Fruit fly (Drosophila melanogaster) whole organism, embryonic: Measurements from ENCODE around the gene Fas1.

Experiments
- B-H1 ChIP-seq: fragments of 200-800 bp; sonication (Bioruptor generic); IDR thresholded peaks from 3 replicates; pipeline ENCODE4 v1.3.6; 2022; ENCODE audit warnings: missing biosample characterization, missing genetic modification characterization
- BEAF-32 ChIP-seq: fragments of 200-800 bp; sonication (Bioruptor generic); optimal IDR thresholded peaks from 3 replicates; lab custom pipeline; 2017; ENCODE audit warnings: missing biosample characterization, missing genetic modification characterization, mild to moderate bottlenecking, moderate library complexity, missing genetic modification reagents
- CG10267 ChIP-seq: fragments of 200-800 bp; sonication (Bioruptor generic); optimal IDR thresholded peaks from 2 replicates; lab custom pipeline; 2018; ENCODE audit warnings: missing biosample characterization, mild to moderate bottlenecking, missing genetic modification characterization, moderate library complexity
- CG11398 ChIP-seq: fragments of 200-800 bp; sonication (Bioruptor generic); optimal IDR thresholded peaks from 2 replicates; lab custom pipeline; 2016; ENCODE audit warnings: missing biosample characterization, missing genetic modification characterization
- CG13424 ChIP-seq: fragments of 200-800 bp; sonication (Bioruptor generic); optimal IDR thresholded peaks from 2 replicates; lab custom pipeline; 2019; ENCODE audit warnings: missing biosample characterization, mild to moderate bottlenecking, missing genetic modification characterization, moderate library complexity
- CG1603 ChIP-seq: fragments of 200-800 bp; sonication (Bioruptor generic); optimal IDR thresholded peaks from 2 replicates; lab custom pipeline; 2019; ENCODE audit warnings: missing biosample characterization, mild to moderate bottlenecking, missing genetic modification characterization, moderate library complexity
- CG16813 ChIP-seq: fragments of 200-800 bp; sonication (Bioruptor generic); IDR thresholded peaks from 3 replicates; pipeline ENCODE4 v1.3.6; 2022; ENCODE audit warnings: missing biosample characterization, missing genetic modification characterization; ENCODE audit not compliant: partially characterized antibody
- CG17186 ChIP-seq: fragments of 200-800 bp; sonication (Bioruptor generic); optimal IDR thresholded peaks from 3 replicates; lab custom pipeline; 2017; ENCODE audit warnings: missing biosample characterization, missing genetic modification reagents, missing genetic modification characterization
- CG2129 ChIP-seq: fragments of 200-800 bp; sonication (Bioruptor generic); IDR thresholded peaks from 2 replicates; pipeline ENCODE4 v1.3.6; 2022; ENCODE audit warnings: missing biosample characterization, missing genetic modification characterization; ENCODE audit not compliant: partially characterized antibody
- CG31224 ChIP-seq: fragments of 200-800 bp; sonication (Bioruptor generic); IDR thresholded peaks from 2 replicates; pipeline ENCODE4 v1.3.6; 2022; ENCODE audit warnings: missing biosample characterization, missing genetic modification characterization
- CG34224 ChIP-seq: fragments of 200-800 bp; sonication (Bioruptor generic); IDR thresholded peaks from 3 replicates; pipeline ENCODE4 v1.3.6; 2022; ENCODE audit warnings: missing biosample characterization, missing genetic modification characterization; ENCODE audit not compliant: partially characterized antibody
- CG34376 ChIP-seq: fragments of 200-800 bp; sonication (Bioruptor generic); optimal IDR thresholded peaks from 2 replicates; lab custom pipeline; 2018; ENCODE audit warnings: missing biosample characterization, mild to moderate bottlenecking, missing genetic modification characterization
- CG3838 ChIP-seq: fragments of 200-800 bp; sonication (Bioruptor generic); optimal IDR thresholded peaks from 3 replicates; lab custom pipeline; 2016; ENCODE audit warnings: missing biosample characterization, missing genetic modification characterization
- CG6254 ChIP-seq: fragments of 200-800 bp; sonication (Bioruptor generic); optimal IDR thresholded peaks from 3 replicates; lab custom pipeline; 2017; ENCODE audit warnings: mild to moderate bottlenecking, missing biosample characterization, missing genetic modification reagents, missing genetic modification characterization
- CG6791 ChIP-seq: fragments of 200-800 bp; sonication (Bioruptor generic); IDR thresholded peaks from 3 replicates; pipeline ENCODE4 v1.3.6; 2022; ENCODE audit warnings: missing biosample characterization, missing genetic modification characterization; ENCODE audit not compliant: partially characterized antibody
- CG9797 ChIP-seq: fragments of 200-800 bp; sonication (Bioruptor generic); optimal IDR thresholded peaks from 3 replicates; lab custom pipeline; 2018; ENCODE audit warnings: missing biosample characterization, mild to moderate bottlenecking, missing genetic modification characterization
- Dip3 ChIP-seq: fragments of 200-800 bp; sonication (Bioruptor generic); optimal IDR thresholded peaks from 3 replicates; lab custom pipeline; 2016; ENCODE audit warnings: missing biosample characterization, missing genetic modification characterization
- Dref ChIP-seq: fragments of 200-800 bp; sonication (Bioruptor generic); IDR thresholded peaks from 2 replicates; pipeline ENCODE4 v1.3.6; 2022; ENCODE audit warnings: missing biosample characterization, missing genetic modification characterization
- E2f2 ChIP-seq: fragments of 200-800 bp; sonication (Bioruptor generic); IDR thresholded peaks from 2 replicates; pipeline ENCODE4 v1.3.6; 2022; ENCODE audit warnings: missing biosample characterization, missing genetic modification characterization
- Ets97D ChIP-seq: fragments of 200-800 bp; sonication (Bioruptor generic); optimal IDR thresholded peaks from 3 replicates; lab custom pipeline; 2016; ENCODE audit warnings: missing biosample characterization, missing genetic modification characterization
- Fer2 ChIP-seq: fragments of 200-800 bp; sonication (Bioruptor generic); optimal IDR thresholded peaks from 2 replicates; lab custom pipeline; 2018; ENCODE audit warnings: missing biosample characterization, mild to moderate bottlenecking, missing genetic modification characterization, moderate library complexity
- HLH4C ChIP-seq: fragments of 200-800 bp; sonication (Bioruptor generic); IDR thresholded peaks from 3 replicates; pipeline ENCODE4 v1.3.6; 2022; ENCODE audit warnings: missing biosample characterization, missing genetic modification characterization; ENCODE audit not compliant: partially characterized antibody
- Hr3 ChIP-seq: fragments of 200-800 bp; sonication (Bioruptor generic); optimal IDR thresholded peaks from 3 replicates; lab custom pipeline; 2016; ENCODE audit warnings: missing biosample characterization, missing genetic modification characterization
- Hr78 ChIP-seq, 2 experiments: fragments of 200-800 bp in 1 of 2; fragments of >200 bp in 1 of 2; sonication (Bioruptor generic) in 1 of 2; optimal IDR thresholded peaks; 2 replicates each; lab custom pipeline; 2017 to 2019; ENCODE audit warnings: missing biosample characterization in 2 of 2, missing genetic modification characterization in 2 of 2, mild to moderate bottlenecking in 1 of 2, moderate library complexity in 1 of 2
- MBD-R2 ChIP-seq: fragments of 200-800 bp; sonication (Bioruptor generic); IDR thresholded peaks from 2 replicates; pipeline ENCODE4 v1.3.6; 2022; ENCODE audit warnings: missing biosample characterization, missing genetic modification characterization
- NC2β ChIP-seq: fragments of 200-800 bp; sonication (Bioruptor generic); optimal IDR thresholded peaks from 2 replicates; lab custom pipeline; 2016; ENCODE audit warnings: missing biosample characterization, missing genetic modification characterization
- Rfx ChIP-seq: fragments of 200-800 bp; sonication (Bioruptor generic); IDR thresholded peaks from 2 replicates; pipeline ENCODE4 v1.3.6; 2022; ENCODE audit warnings: missing biosample characterization, missing genetic modification characterization
- Scr ChIP-seq: fragments of 200-800 bp; sonication (Bioruptor generic); IDR thresholded peaks from 2 replicates; pipeline ENCODE4 v1.3.6; 2022; ENCODE audit warnings: missing biosample characterization, missing genetic modification characterization; ENCODE audit not compliant: partially characterized antibody
- Sin3A ChIP-seq: fragments of >200 bp; optimal IDR thresholded peaks from 2 replicates; lab custom pipeline; 2018
- Spps ChIP-seq: fragments of 200-800 bp; sonication (Bioruptor generic); optimal IDR thresholded peaks from 2 replicates; lab custom pipeline; 2018; ENCODE audit warnings: missing biosample characterization, mild to moderate bottlenecking, missing genetic modification characterization
- Sry-δ ChIP-seq: fragments of 200-800 bp; sonication (Bioruptor generic); optimal IDR thresholded peaks from 2 replicates; lab custom pipeline; 2016; ENCODE audit warnings: missing biosample characterization, missing genetic modification characterization
- Stat92E ChIP-seq, 3 experiments: fragments of >200 bp in 2 of 3; fragments of 200-800 bp in 1 of 3; sonication (Bioruptor generic) in 1 of 3; optimal IDR thresholded peaks; 2 replicates each; lab custom pipeline; 2017 to 2019; ENCODE audit warnings: missing biosample characterization in 3 of 3, missing genetic modification characterization in 3 of 3, mild to moderate bottlenecking in 1 of 3, moderate library complexity in 1 of 3
- Vsx1 ChIP-seq: fragments of 200-800 bp; sonication (Bioruptor generic); optimal IDR thresholded peaks from 2 replicates; lab custom pipeline; 2017; ENCODE audit warnings: missing biosample characterization, mild to moderate bottlenecking, missing genetic modification characterization, missing genetic modification reagents
- ash1 ChIP-seq: fragments of 200-800 bp; sonication (Bioruptor generic); optimal IDR thresholded peaks from 2 replicates; lab custom pipeline; 2018; ENCODE audit warnings: missing biosample characterization, mild to moderate bottlenecking, missing genetic modification characterization
- bab2 ChIP-seq: fragments of 200-800 bp; sonication (Bioruptor generic); optimal IDR thresholded peaks from 2 replicates; lab custom pipeline; 2016; ENCODE audit warnings: missing biosample characterization, missing genetic modification characterization
- ci ChIP-seq: fragments of 200-800 bp; sonication (Bioruptor generic); IDR thresholded peaks from 3 replicates; pipeline ENCODE4 v1.3.6; 2022; ENCODE audit warnings: missing biosample characterization, missing genetic modification characterization
- da ChIP-seq: fragments of 200-800 bp; sonication (Bioruptor generic); optimal IDR thresholded peaks from 2 replicates; lab custom pipeline; 2016; ENCODE audit warnings: missing biosample characterization, missing genetic modification characterization
- gro ChIP-seq: fragments of 200-800 bp; sonication (Bioruptor generic); optimal IDR thresholded peaks from 2 replicates; lab custom pipeline; 2016; ENCODE audit warnings: missing biosample characterization, missing genetic modification characterization
- nerfin-2 ChIP-seq: fragments of 200-800 bp; sonication (Bioruptor generic); IDR thresholded peaks from 2 replicates; pipeline ENCODE4 v1.3.6; 2022; ENCODE audit warnings: missing biosample characterization, missing genetic modification characterization; ENCODE audit not compliant: partially characterized antibody
- nmo ChIP-seq: fragments of 200-800 bp; sonication (Bioruptor generic); optimal IDR thresholded peaks from 2 replicates; lab custom pipeline; 2018; ENCODE audit warnings: missing biosample characterization, mild to moderate bottlenecking, missing genetic modification characterization, moderate library complexity
- nom ChIP-seq: fragments of 200-800 bp; sonication (Bioruptor generic); optimal IDR thresholded peaks from 2 replicates; lab custom pipeline; 2017; ENCODE audit warnings: missing biosample characterization, missing genetic modification characterization, mild to moderate bottlenecking, moderate library complexity, missing genetic modification reagents
- pb ChIP-seq: fragments of 200-800 bp; sonication (Bioruptor generic); optimal IDR thresholded peaks from 3 replicates; lab custom pipeline; 2016; ENCODE audit warnings: missing biosample characterization, missing genetic modification characterization
- pho ChIP-seq: fragments of 200-800 bp; sonication (Bioruptor generic); optimal IDR thresholded peaks from 2 replicates; lab custom pipeline; 2016; ENCODE audit warnings: missing biosample characterization, missing genetic modification characterization
- seq ChIP-seq: fragments of 200-800 bp; sonication (Bioruptor generic); IDR thresholded peaks from 2 replicates; pipeline ENCODE4 v1.3.6; 2022; ENCODE audit warnings: missing biosample characterization, missing genetic modification characterization
- tgo ChIP-seq: fragments of 200-800 bp; sonication (Bioruptor generic); IDR thresholded peaks from 3 replicates; pipeline ENCODE4 v1.3.6; 2022; ENCODE audit warnings: missing biosample characterization, missing genetic modification characterization
- tio ChIP-seq: fragments of 200-800 bp; sonication (Bioruptor generic); optimal IDR thresholded peaks from 2 replicates; lab custom pipeline; 2017; ENCODE audit warnings: missing biosample characterization, missing genetic modification characterization, inconsistent platforms
- tna ChIP-seq: fragments of 200-800 bp; sonication (Bioruptor generic); IDR thresholded peaks from 2 replicates; pipeline ENCODE4 v1.3.6; 2022; ENCODE audit warnings: missing biosample characterization, missing genetic modification characterization; ENCODE audit not compliant: partially characterized antibody
- zen2 ChIP-seq: fragments of 200-800 bp; sonication (Bioruptor generic); IDR thresholded peaks from 3 replicates; pipeline ENCODE4 v1.3.6; 2022; ENCODE audit warnings: missing biosample characterization, missing genetic modification characterization; ENCODE audit not compliant: partially characterized antibody
- zfh2 ChIP-seq: fragments of 200-800 bp; sonication (Bioruptor generic); optimal IDR thresholded peaks from 2 replicates; lab custom pipeline; 2016; ENCODE audit warnings: missing biosample characterization, missing genetic modification characterization

The Fas1 gene

dm6 chr3R:16643591-16643990 lies 18.6 kb downstream of the Fas1 start, which contains the start of gene Arl6IP1 (continued):
- TF ChIP-seq ash1 (GFP tag; lab: Kevin White, UChicago) (no peak), Ets97D (GFP tag; lab: Kevin White, UChicago) (peak; percentile 76), CG34376 (peak; percentile 8), gro (GFP tag; lab: Kevin White, UChicago) (no peak), Fer2 (no peak), HLH4C (GFP tag; lab: Robert Waterston, UW) (peak; percentile 57), MBD-R2 (GFP tag; lab: Robert Waterston, UW) (peak; percentile 91), pb (GFP tag; lab: Kevin White, UChicago) (no peak), BEAF-32 (peak; percentile 51), B-H1 (GFP tag; lab: Robert Waterston, UW) (no peak), da (GFP tag; lab: Kevin White, UChicago) (no peak), bab2 (GFP tag; lab: Kevin White, UChicago) (no peak), CG11398 (no peak), ci (GFP tag; lab: Robert Waterston, UW) (0 out of 3 replicates have a peak, but pooled peaks have one; percentile 19), zen2 (peak; percentile 47; the same call in 1 of the 3 replicates), Stat92E (GFP tag; optimal IDR thresholded peaks at IDR 0.05; lab: Kevin White, UChicago) (peak in 1 of 3 experiments; percentile 39), Vsx1 (GFP tag; lab: Kevin White, UChicago) (no peak), CG6254 (GFP tag; lab: Kevin White, UChicago) (no peak), nmo (GFP tag; lab: Kevin White, UChicago) (no peak), Rfx (GFP tag; lab: Robert Waterston, UW) (no peak), Scr (GFP tag; lab: Robert Waterston, UW) (peak; percentile 56), CG13424 (no peak), CG6791 (GFP tag; lab: Robert Waterston, UW) (peak; percentile 73), CG31224 (GFP tag; lab: Robert Waterston, UW) (no peak), Spps (tag; lab: Kevin White, UChicago) (no peak), Hr78 (GFP tag; optimal IDR thresholded peaks at IDR 0.05; lab: Kevin White, UChicago) (no peak), tio (GFP tag; lab: Kevin White, UChicago) (no peak), E2f2 (GFP tag; lab: Robert Waterston, UW) (peak; percentile 90), NC2β (no peak), CG34224 (GFP tag; lab: Robert Waterston, UW) (peak; percentile 66; the same call in 2 of the 3 replicates), Sin3A (lab: Kevin White, UChicago) (peak; percentile 36), tgo (GFP tag; lab: Robert Waterston, UW) (no peak), CG17186 (GFP tag; lab: Kevin White, UChicago) (peak; percentile 4), Hr3 (GFP tag; lab: Kevin White, UChicago) (no peak), CG16813 (peak; percentile 19; the same call in 1 of the 3 replicates), Sry-δ (peak; percentile 62), nom (peak; percentile 8), Dref (peak; percentile 88), zfh2 (no peak), seq (peak; percentile 30; the same call in 1 of the 2 replicates), CG1603 (peak; percentile 57), pho (no peak), CG3838 (GFP tag; lab: Kevin White, UChicago) (no peak), nerfin-2 (GFP tag; lab: Robert Waterston, UW) (peak; percentile 47; the same call in 1 of the 2 replicates), CG2129 (GFP tag; lab: Robert Waterston, UW) (0 out of 2 replicates have a peak, but pooled peaks have one; percentile 16), CG10267 (tag; lab: Kevin White, UChicago) (peak; percentile 32), Dip3 (GFP tag; lab: Kevin White, UChicago) (no peak), CG9797 (GFP tag; lab: Kevin White, UChicago) (peak; percentile 86), tna (GFP tag; lab: Robert Waterston, UW) (peak; percentile 50)
